Fruit fly (Drosophila melanogaster): Measurements from ENCODE around the gene CG31220.

CG31220 gene

dm6 chr3R:19644094-19644900 lies 4.0 kb upstream of the CG31220 start, which contains the start of gene Vha13 (continued):
- no peak for TF ChIP-seq toy (GFP tag; IDR thresholded peaks at IDR 0.05)
- TF ChIP-seq D19B (GFP tag; optimal IDR thresholded peaks at IDR 0.05), result no peak
- TF ChIP-seq ara (GFP tag; IDR thresholded peaks at IDR 0.05), result peak; percentile 11; the same call in 1 of the 2 replicates
- peak; percentile 86 for TF ChIP-seq CG34376 (GFP tag; optimal IDR thresholded peaks at IDR 0.05)
- TF ChIP-seq odd (GFP tag; optimal IDR thresholded peaks at IDR 0.05), result no peak
- no peak for TF ChIP-seq CG4282 (GFP tag; optimal IDR thresholded peaks at IDR 0.05)
- 0 out of 2 replicates have a peak, but pooled peaks have one; percentile 7 for TF ChIP-seq sens-2 (GFP tag; IDR thresholded peaks at IDR 0.05)
- TF ChIP-seq HLH4C (GFP tag; IDR thresholded peaks at IDR 0.05; ENCODE audit: partially characterized antibody), result peak; percentile 7; the same call in 1 of the 3 replicates
- no peak for TF ChIP-seq dan (GFP tag; IDR thresholded peaks at IDR 0.05)
- no peak for TF ChIP-seq B-H1 (GFP tag; IDR thresholded peaks at IDR 0.05)
- TF ChIP-seq CG8924 (tag; optimal IDR thresholded peaks at IDR 0.05), result peak; percentile 18
- peak; percentile 29 for TF ChIP-seq ab (GFP tag; optimal IDR thresholded peaks at IDR 0.05)
- TF ChIP-seq rib (GFP tag; IDR thresholded peaks at IDR 0.05), result no peak; the same call in 1 of the 2 replicates
- TF ChIP-seq CG3726 (GFP tag; IDR thresholded peaks at IDR 0.05), result no peak
- no peak for TF ChIP-seq otp (GFP tag; IDR thresholded peaks at IDR 0.05)
- no peak for TF ChIP-seq CG11398 (GFP tag; optimal IDR thresholded peaks at IDR 0.05)
- TF ChIP-seq shn (GFP tag; optimal IDR thresholded peaks at IDR 0.05), result peak; percentile 49
- no peak for TF ChIP-seq Dip2 (GFP tag; IDR thresholded peaks at IDR 0.05)
- TF ChIP-seq CG12299 (tag; optimal IDR thresholded peaks at IDR 0.05), result peak; percentile 29
- TF ChIP-seq CG10654 (GFP tag; optimal IDR thresholded peaks at IDR 0.05), result no peak
- TF ChIP-seq lola (GFP tag; optimal IDR thresholded peaks at IDR 0.05), result peak in 1 of 3 experiments; percentile 32
- peak; percentile 18; the same call in 1 of the 2 replicates for TF ChIP-seq tna (GFP tag; IDR thresholded peaks at IDR 0.05; ENCODE audit: partially characterized antibody)
- TF ChIP-seq eve (GFP tag; optimal IDR thresholded peaks at IDR 0.05), result no peak
- peak; percentile 99 for TF ChIP-seq MESR4 (GFP tag; optimal IDR thresholded peaks at IDR 0.05)
- no peak for TF ChIP-seq z (GFP tag; IDR thresholded peaks at IDR 0.05)
- no peak for TF ChIP-seq grn (GFP tag; optimal IDR thresholded peaks at IDR 0.05)
- 0 out of 2 replicates have a peak, but pooled peaks have one; percentile 9 for TF ChIP-seq Ada2b (GFP tag; IDR thresholded peaks at IDR 0.05)
- TF ChIP-seq CG10366 (GFP tag; IDR thresholded peaks at IDR 0.05), result peak; percentile 48
- peak; percentile 2 to 35 for TF ChIP-seq dpn (GFP tag; optimal IDR thresholded peaks at IDR 0.05)
- peak; percentile 35 for TF ChIP-seq HLH54F (GFP tag; optimal IDR thresholded peaks at IDR 0.05)
- TF ChIP-seq CG17829 (tag; optimal IDR thresholded peaks at IDR 0.05), result no peak
- TF ChIP-seq CG12769 (tag; optimal IDR thresholded peaks at IDR 0.05), result peak; percentile 55
- TF ChIP-seq CG3838 (GFP tag; optimal IDR thresholded peaks at IDR 0.05), result no peak
- no peak for TF ChIP-seq CG16779 (GFP tag; IDR thresholded peaks at IDR 0.05)
- peak; percentile 84 for TF ChIP-seq CG3995 (GFP tag; optimal IDR thresholded peaks at IDR 0.05)
- TF ChIP-seq Max (GFP tag; optimal IDR thresholded peaks at IDR 0.05), result no peak
- no peak for TF ChIP-seq Scr (GFP tag; IDR thresholded peaks at IDR 0.05; ENCODE audit: partially characterized antibody)
- TF ChIP-seq Ptx1 (GFP tag; IDR thresholded peaks at IDR 0.05), result peak; percentile 68
- peak; percentile 36 for TF ChIP-seq CrebB (tag; optimal IDR thresholded peaks at IDR 0.05)
- TF ChIP-seq trem (tag; optimal IDR thresholded peaks at IDR 0.05), result no peak
- no peak for TF ChIP-seq CG7271 (tag; optimal IDR thresholded peaks at IDR 0.05)
- no peak for TF ChIP-seq sr (GFP tag; IDR thresholded peaks at IDR 0.05)
- TF ChIP-seq gfzf (GFP tag; optimal IDR thresholded peaks at IDR 0.05), result peak; percentile 10
- no peak for TF ChIP-seq Mes4 (GFP tag; optimal IDR thresholded peaks at IDR 0.05)
- peak; percentile 46 for TF ChIP-seq CG13624 (GFP tag; optimal IDR thresholded peaks at IDR 0.05)
- TF ChIP-seq Asciz (GFP tag; optimal IDR thresholded peaks at IDR 0.05), result no peak
- peak; percentile 21 for TF ChIP-seq Meics (GFP tag; optimal IDR thresholded peaks at IDR 0.05)
- TF ChIP-seq so (GFP tag; IDR thresholded peaks at IDR 0.05), result no peak
- peak; percentile 15 for TF ChIP-seq CG30020 (tag; optimal IDR thresholded peaks at IDR 0.05)
